Fruit fly (Drosophila melanogaster): ENCODE data around the gene CG34382.
A peak's percentile ranks its signal among the peaks of the same experiment; 100 is the strongest.

CG34382 gene

DNA sequence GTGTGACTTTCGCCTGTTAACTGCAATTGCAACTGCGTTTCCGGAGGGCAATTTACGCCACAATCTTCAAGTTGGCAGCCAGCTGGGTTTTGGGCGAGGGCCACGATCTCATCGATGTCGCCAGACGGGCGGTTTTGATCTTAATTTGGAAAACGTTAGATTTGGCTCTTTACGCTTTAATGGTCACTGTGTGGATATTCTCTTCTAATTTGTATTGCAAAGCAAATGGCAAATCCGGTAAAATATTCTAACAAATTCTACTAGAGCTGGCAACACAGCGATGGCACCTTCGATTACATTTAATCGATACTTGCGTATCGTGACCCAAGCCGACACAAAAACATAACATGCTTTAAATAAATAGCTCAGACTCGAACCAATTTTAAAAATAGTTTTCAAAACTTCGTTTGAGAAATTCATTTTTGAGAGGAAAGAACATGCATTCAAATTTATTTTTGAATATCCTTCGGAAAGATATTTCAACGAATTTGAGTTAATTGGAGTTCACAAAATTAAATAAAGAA is 42.2 kb upstream of the CG34382 start, which contains the start of gene I-2 (continued):
- peak; percentile 52; the same call in 2 of the 3 replicates for TF ChIP-seq CG7963 (GFP tag; IDR thresholded peaks at IDR 0.05; ENCODE audit: partially characterized antibody)
- no peak for TF ChIP-seq CG17829 (tag; optimal IDR thresholded peaks at IDR 0.05)
- TF ChIP-seq stwl (tag; optimal IDR thresholded peaks at IDR 0.05), result peak; percentile 70
- no peak for TF ChIP-seq fd64A (GFP tag; optimal IDR thresholded peaks at IDR 0.05)
- TF ChIP-seq gce (GFP tag; IDR thresholded peaks at IDR 0.05), result no peak
- TF ChIP-seq Pdp1 (GFP tag; optimal IDR thresholded peaks at IDR 0.05), result no peak
- TF ChIP-seq CG8944 (GFP tag; optimal IDR thresholded peaks at IDR 0.05), result no peak
- TF ChIP-seq sob (GFP tag; IDR thresholded peaks at IDR 0.05), result no peak
- no peak for TF ChIP-seq CG10147 (GFP tag; optimal IDR thresholded peaks at IDR 0.05)
- no peak for TF ChIP-seq Nf-YA (GFP tag; IDR thresholded peaks at IDR 0.05)
- TF ChIP-seq Dek (tag; optimal IDR thresholded peaks at IDR 0.05), result peak; percentile 10
- peak; percentile 31 for TF ChIP-seq phol (tag; optimal IDR thresholded peaks at IDR 0.05)
- peak; percentile 12 for TF ChIP-seq Chrac-16 (GFP tag; optimal IDR thresholded peaks at IDR 0.05)
- no peak for TF ChIP-seq CG17612 (GFP tag; IDR thresholded peaks at IDR 0.05)
- TF ChIP-seq CG15601 (tag; optimal IDR thresholded peaks at IDR 0.05), result peak; percentile 44
- TF ChIP-seq CG4617 (GFP tag; optimal IDR thresholded peaks at IDR 0.05; ENCODE audit: borderline replicate concordance), result peak; percentile 75
- TF ChIP-seq da (GFP tag; optimal IDR thresholded peaks at IDR 0.05), result no peak
- TF ChIP-seq Hr78 (GFP tag; optimal IDR thresholded peaks at IDR 0.05), result peak in 1 of 2 experiments; percentile 13
- TF ChIP-seq twi (tag; optimal IDR thresholded peaks at IDR 0.05), result no peak
- no peak for TF ChIP-seq lbe (GFP tag; optimal IDR thresholded peaks at IDR 0.05)
- peak; percentile 84 for TF ChIP-seq BEAF-32 (GFP tag; optimal IDR thresholded peaks at IDR 0.05)
- TF ChIP-seq CG12744 (GFP tag; optimal IDR thresholded peaks at IDR 0.05), result no peak
- TF ChIP-seq lmd (GFP tag; IDR thresholded peaks at IDR 0.05), result no peak
- TF ChIP-seq nerfin-1 (tag; optimal IDR thresholded peaks at IDR 0.05), result no peak
- no peak for TF ChIP-seq CkIIα-i1 (GFP tag; IDR thresholded peaks at IDR 0.05)
- no peak for TF ChIP-seq p53 (GFP tag; optimal IDR thresholded peaks at IDR 0.05)
- no peak for TF ChIP-seq CG2875 (GFP tag; optimal IDR thresholded peaks at IDR 0.05)
- TF ChIP-seq dpn (GFP tag; optimal IDR thresholded peaks at IDR 0.05), result peak in 1 of 2 experiments; percentile 25
- no peak for TF ChIP-seq CG18619 (GFP tag; optimal IDR thresholded peaks at IDR 0.05)

- TF ChIP-seq shn (GFP tag; optimal IDR thresholded peaks at IDR 0.05) (no peak), chif (GFP tag; optimal IDR thresholded peaks at IDR 0.05) (no peak), CG4360 (GFP tag; IDR thresholded peaks at IDR 0.05) (0 out of 2 replicates have a peak, but pooled peaks have one; percentile 15), Dfd (GFP tag; optimal IDR thresholded peaks at IDR 0.05) (peak in 1 of 2 experiments; percentile 51), unc-4 (GFP tag; IDR thresholded peaks at IDR 0.05; ENCODE audit: partially characterized antibody) (peak; percentile 2; the same call in 1 of the 2 replicates), gfzf (GFP tag; optimal IDR thresholded peaks at IDR 0.05) (peak; percentile 1)
Measured at dm6 chr3L:9837053-9837452, 41.7 kb upstream of the CG34382 start.

- TF ChIP-seq Dref (GFP tag; IDR thresholded peaks at IDR 0.05) (peak; percentile 72), vvl (GFP tag; IDR thresholded peaks at IDR 0.05) (peak; percentile 56; the same call in 1 of the 2 replicates), CG9932 (GFP tag; IDR thresholded peaks at IDR 0.05) (peak; percentile 77), sens (GFP tag) (peak; percentile 84), CG2678 (tag; optimal IDR thresholded peaks at IDR 0.05) (no peak), Dek (tag; optimal IDR thresholded peaks at IDR 0.05) (peak; percentile 24), CG12391 (tag; optimal IDR thresholded peaks at IDR 0.05) (peak; percentile 66), CG2712 (tag; optimal IDR thresholded peaks at IDR 0.05) (peak; percentile 69), sug (tag; optimal IDR thresholded peaks at IDR 0.05) (peak; percentile 33), MBD-R2 (GFP tag; IDR thresholded peaks at IDR 0.05) (peak; percentile 92), pan (optimal IDR thresholded peaks at IDR 0.05) (no peak), pan (GFP tag; optimal IDR thresholded peaks at IDR 0.05 in 1 of 2, IDR thresholded peaks at IDR 0.05 in 1 of 2) (peak in 1 of 2 experiments; percentile 31), Kr (GFP tag; optimal IDR thresholded peaks at IDR 0.05) (no peak), gro (GFP tag; optimal IDR thresholded peaks at IDR 0.05) (peak; percentile 39), nom (GFP tag; optimal IDR thresholded peaks at IDR 0.05) (no peak), vfl (GFP tag; optimal IDR thresholded peaks at IDR 0.05) (peak; percentile 8)
Measured at dm6 chr3L:9838534-9838933, 40.3 kb upstream of the CG34382 start, which contains the start of gene Cdk8. Cdk8 (minus strand) TSS chr3L:9838670.
